Fruit fly (Drosophila melanogaster) whole organism, embryonic: ENCODE results near the gene Mtr3.
A peak's percentile ranks its signal among the peaks of the same experiment; 100 is the strongest.

Source experiments
- Atf3 ChIP-seq: fragments of 200-800 bp; sonication (Bioruptor generic); optimal IDR thresholded peaks from 3 replicates; lab custom pipeline; 2016; ENCODE audit warnings: missing biosample characterization, missing genetic modification characterization
- B-H2 ChIP-seq: fragments of 200-800 bp; sonication (Bioruptor generic); optimal IDR thresholded peaks from 2 replicates; lab custom pipeline; 2018; ENCODE audit warnings: missing biosample characterization, mild to moderate bottlenecking, missing genetic modification characterization
- C15 ChIP-seq: fragments of 200-800 bp; sonication (Bioruptor generic); IDR thresholded peaks from 3 replicates; pipeline ENCODE4 v1.3.6; 2022; ENCODE audit warnings: missing biosample characterization, missing genetic modification characterization
- CG10321 ChIP-seq: fragments of 200-800 bp; sonication (Bioruptor generic); IDR thresholded peaks from 2 replicates; pipeline ENCODE4 v1.3.6; 2022; ENCODE audit warnings: missing biosample characterization, missing genetic modification characterization
- CG11093 ChIP-seq: fragments of 200-800 bp; sonication (Bioruptor generic); IDR thresholded peaks from 3 replicates; pipeline ENCODE4 v1.3.6; 2022; ENCODE audit warnings: missing biosample characterization, missing genetic modification characterization
- CG11696 ChIP-seq: fragments of 200-800 bp; sonication (Bioruptor generic); IDR thresholded peaks from 2 replicates; pipeline ENCODE4 v1.3.6; 2022; ENCODE audit warnings: missing biosample characterization, missing genetic modification characterization
- CG13123 ChIP-seq: fragments of 200-800 bp; sonication (Bioruptor generic); optimal IDR thresholded peaks from 2 replicates; lab custom pipeline; 2016; ENCODE audit warnings: missing biosample characterization, missing genetic modification characterization
- CG13287 ChIP-seq: fragments of 200-800 bp; sonication (Bioruptor generic); IDR thresholded peaks from 2 replicates; pipeline ENCODE4 v1.3.6; 2022; ENCODE audit warnings: missing biosample characterization, missing genetic modification characterization; ENCODE audit not compliant: partially characterized antibody
- CG15696 ChIP-seq: fragments of 200-800 bp; sonication (Bioruptor generic); optimal IDR thresholded peaks from 2 replicates; lab custom pipeline; 2019; ENCODE audit warnings: missing biosample characterization, mild to moderate bottlenecking, missing genetic modification characterization, moderate library complexity
- CG16813 ChIP-seq: fragments of 200-800 bp; sonication (Bioruptor generic); IDR thresholded peaks from 3 replicates; pipeline ENCODE4 v1.3.6; 2022; ENCODE audit warnings: missing biosample characterization, missing genetic modification characterization; ENCODE audit not compliant: partially characterized antibody
- CG17385 ChIP-seq: fragments of 200-800 bp; sonication (Bioruptor generic); optimal IDR thresholded peaks from 3 replicates; lab custom pipeline; 2018; ENCODE audit warnings: missing biosample characterization, mild to moderate bottlenecking, missing genetic modification characterization
- CG2875 ChIP-seq: fragments of 200-800 bp; sonication (Bioruptor generic); optimal IDR thresholded peaks from 2 replicates; lab custom pipeline; 2017; ENCODE audit warnings: missing biosample characterization, mild to moderate bottlenecking, missing genetic modification characterization, missing genetic modification reagents
- CG30020 ChIP-seq: fragments of 200-800 bp; optimal IDR thresholded peaks from 2 replicates; lab custom pipeline; 2019; ENCODE audit warnings: missing biosample characterization, mild to moderate bottlenecking, missing genetic modification characterization, moderate library complexity
- CG3726 ChIP-seq: fragments of 200-800 bp; sonication (Bioruptor generic); IDR thresholded peaks from 3 replicates; pipeline ENCODE4, ENCODE4 v1.3.6; 2022; ENCODE audit warnings: missing biosample characterization, missing genetic modification characterization
- CG3847 ChIP-seq: fragments of 200-800 bp; sonication (Bioruptor generic); IDR thresholded peaks from 2 replicates; pipeline ENCODE4 v1.3.6; 2022; ENCODE audit warnings: missing biosample characterization, missing genetic modification characterization
- CG4328 ChIP-seq: fragments of 200-800 bp; sonication (Bioruptor generic); optimal IDR thresholded peaks from 3 replicates; lab custom pipeline; 2017; ENCODE audit warnings: missing biosample characterization, missing genetic modification reagents, missing genetic modification characterization
- CG6854 ChIP-seq: fragments of 200-800 bp; sonication (Bioruptor generic); optimal IDR thresholded peaks from 3 replicates; lab custom pipeline; 2017; ENCODE audit warnings: missing biosample characterization, mild to moderate bottlenecking, missing genetic modification characterization
- CG7745 ChIP-seq: fragments of 200-800 bp; sonication (Bioruptor generic); optimal IDR thresholded peaks from 2 replicates; lab custom pipeline; 2018; ENCODE audit warnings: missing biosample characterization, mild to moderate bottlenecking, missing genetic modification characterization, moderate library complexity
- CG9727 ChIP-seq: fragments of 200-800 bp; sonication (Bioruptor generic); optimal IDR thresholded peaks from 3 replicates; lab custom pipeline; 2017; ENCODE audit warnings: missing biosample characterization, mild to moderate bottlenecking, missing genetic modification characterization
- CG9797 ChIP-seq: fragments of 200-800 bp; sonication (Bioruptor generic); optimal IDR thresholded peaks from 3 replicates; lab custom pipeline; 2018; ENCODE audit warnings: missing biosample characterization, mild to moderate bottlenecking, missing genetic modification characterization
- Dek ChIP-seq: fragments of 200-800 bp; sonication (Bioruptor generic); optimal IDR thresholded peaks from 3 replicates; lab custom pipeline; 2019; ENCODE audit warnings: missing biosample characterization, mild to moderate bottlenecking, missing genetic modification characterization, moderate library complexity
- H2.0 ChIP-seq: fragments of 200-800 bp; sonication (Bioruptor generic); IDR thresholded peaks from 2 replicates; pipeline ENCODE4 v1.3.6; 2022; ENCODE audit warnings: missing biosample characterization, missing genetic modification characterization
- Hr51 ChIP-seq, 2 experiments: fragments of 200-800 bp; sonication (Bioruptor generic); optimal IDR thresholded peaks; 2 replicates in 1 of 2; 3 replicates in 1 of 2; lab custom pipeline; 2016 to 2018; ENCODE audit warnings: missing biosample characterization in 2 of 2, missing genetic modification characterization in 2 of 2, mild to moderate bottlenecking in 1 of 2, moderate library complexity in 1 of 2
- Jarid2 ChIP-seq: fragments of 200-800 bp; sonication (Bioruptor generic); optimal IDR thresholded peaks from 3 replicates; lab custom pipeline; 2017; ENCODE audit warnings: mild to moderate bottlenecking, missing biosample characterization, missing genetic modification reagents, missing genetic modification characterization
- Oaz ChIP-seq: fragments of 200-800 bp; sonication (Bioruptor generic); IDR thresholded peaks from 2 replicates; pipeline ENCODE4 v1.3.6; 2022; ENCODE audit warnings: missing biosample characterization, missing genetic modification characterization
- Sin3A ChIP-seq: fragments of >200 bp; optimal IDR thresholded peaks from 2 replicates; lab custom pipeline; 2018
- Sox100B ChIP-seq: fragments of 200-800 bp; sonication (Bioruptor generic); optimal IDR thresholded peaks from 3 replicates; lab custom pipeline; 2018; ENCODE audit warnings: missing biosample characterization, mild to moderate bottlenecking, missing genetic modification characterization
- Sry-δ ChIP-seq: fragments of 200-800 bp; sonication (Bioruptor generic); optimal IDR thresholded peaks from 2 replicates; lab custom pipeline; 2016; ENCODE audit warnings: missing biosample characterization, missing genetic modification characterization
- TFAM ChIP-seq: fragments of 200-800 bp; sonication (Bioruptor generic); optimal IDR thresholded peaks from 2 replicates; lab custom pipeline; 2017; ENCODE audit warnings: missing biosample characterization, missing genetic modification characterization, inconsistent platforms
- Trl ChIP-seq, 3 experiments: fragments of >200 bp in 2 of 3; fragments of 200-800 bp in 1 of 3; sonication (Bioruptor generic) in 1 of 3; optimal IDR thresholded peaks; 2 replicates in 1 of 3; 3 replicates in 2 of 3; lab custom pipeline; 2016 to 2017; ENCODE audit warnings: missing biosample characterization in 1 of 3, missing genetic modification characterization in 1 of 3
- Xrp1 ChIP-seq: fragments of 200-800 bp; sonication (Bioruptor generic); IDR thresholded peaks from 2 replicates; pipeline ENCODE4 v1.3.6; 2022; ENCODE audit warnings: missing biosample characterization, missing genetic modification characterization
- ase ChIP-seq: fragments of 200-800 bp; sonication (Bioruptor generic); IDR thresholded peaks from 3 replicates; pipeline ENCODE4 v1.3.6; 2022; ENCODE audit warnings: missing biosample characterization, missing genetic modification characterization
- bcd ChIP-seq: fragments of 200-800 bp; sonication (Bioruptor generic); optimal IDR thresholded peaks from 2 replicates; lab custom pipeline; 2017; ENCODE audit warnings: missing biosample characterization, mild to moderate bottlenecking, missing genetic modification characterization
- bowl ChIP-seq: fragments of 200-800 bp; sonication (Bioruptor generic); IDR thresholded peaks from 2 replicates; pipeline ENCODE4 v1.3.6; 2022; ENCODE audit warnings: missing biosample characterization, missing genetic modification characterization
- bsh ChIP-seq, 2 experiments: fragments of 200-800 bp; sonication (Bioruptor generic); optimal IDR thresholded peaks; 2 replicates each; lab custom pipeline; 2017 to 2018; ENCODE audit warnings: mild to moderate bottlenecking in 2 of 2, missing biosample characterization in 2 of 2, missing genetic modification characterization in 2 of 2, moderate library complexity in 1 of 2
- dmrt99B ChIP-seq: fragments of 200-800 bp; sonication (Bioruptor generic); optimal IDR thresholded peaks from 2 replicates; lab custom pipeline; 2018; ENCODE audit warnings: missing biosample characterization, mild to moderate bottlenecking, missing genetic modification characterization, moderate library complexity
- emc ChIP-seq: fragments of 200-800 bp; sonication (Bioruptor generic); optimal IDR thresholded peaks from 2 replicates; lab custom pipeline; 2016; ENCODE audit warnings: missing biosample characterization, missing genetic modification characterization
- gsb-n ChIP-seq: fragments of 200-800 bp; sonication (Bioruptor generic); optimal IDR thresholded peaks from 3 replicates; lab custom pipeline; 2018; ENCODE audit warnings: missing biosample characterization, mild to moderate bottlenecking, missing genetic modification characterization
- nom ChIP-seq: fragments of 200-800 bp; sonication (Bioruptor generic); optimal IDR thresholded peaks from 2 replicates; lab custom pipeline; 2017; ENCODE audit warnings: missing biosample characterization, missing genetic modification characterization, mild to moderate bottlenecking, moderate library complexity, missing genetic modification reagents
- row ChIP-seq: fragments of 200-800 bp; sonication (Bioruptor generic); IDR thresholded peaks from 3 replicates; pipeline ENCODE4 v1.3.6; 2022; ENCODE audit warnings: missing biosample characterization, missing genetic modification characterization
- sens ChIP-seq: fragments of 200-800 bp; sonication (Bioruptor generic); peaks from one replicate; lab custom pipeline; 2016; ENCODE audit warnings: missing biosample characterization, missing genetic modification characterization
- sens-2 ChIP-seq: fragments of 200-800 bp; sonication (Bioruptor generic); IDR thresholded peaks from 2 replicates; pipeline ENCODE4 v1.3.6; 2022; ENCODE audit warnings: missing biosample characterization, missing genetic modification characterization
- ssp ChIP-seq: fragments of 200-800 bp; sonication (Bioruptor generic); IDR thresholded peaks from 2 replicates; pipeline ENCODE4 v1.3.6; 2022; ENCODE audit warnings: missing biosample characterization, missing genetic modification characterization
- tio ChIP-seq: fragments of 200-800 bp; sonication (Bioruptor generic); optimal IDR thresholded peaks from 2 replicates; lab custom pipeline; 2017; ENCODE audit warnings: missing biosample characterization, missing genetic modification characterization, inconsistent platforms
- unc-4 ChIP-seq: fragments of 200-800 bp; sonication (Bioruptor generic); IDR thresholded peaks from 2 replicates; pipeline ENCODE4 v1.3.6; 2022; ENCODE audit warnings: missing biosample characterization, missing genetic modification characterization; ENCODE audit not compliant: partially characterized antibody

Gene Mtr3

dm6 chr3L:19906780-19907705 lies 6.5 kb downstream of the Mtr3 start (continued):
- TF ChIP-seq CG9797 (GFP tag; lab: Kevin White, UChicago) = peak; percentile 34
- no peak for TF ChIP-seq CG30020
- peak; percentile 17; the same call in 1 of the 2 replicates for TF ChIP-seq bowl (GFP tag; lab: Robert Waterston, UW)
- peak; percentile 14 for TF ChIP-seq TFAM (GFP tag; lab: Kevin White, UChicago)
- no peak for TF ChIP-seq CG16813 (GFP tag; lab: Robert Waterston, UW)
- TF ChIP-seq B-H2 (GFP tag; lab: Kevin White, UChicago) = no peak
- no peak for TF ChIP-seq nom
- no peak for TF ChIP-seq sens-2 (GFP tag; lab: Robert Waterston, UW)
- TF ChIP-seq ssp (GFP tag; lab: Robert Waterston, UW) = no peak

dm6 chr3L:19906148-19906752 lies 7.3 kb downstream of the Mtr3 start:
- no peak for TF ChIP-seq CG17385
- TF ChIP-seq tio (GFP tag; lab: Kevin White, UChicago) = peak; percentile 7
- TF ChIP-seq Trl (optimal IDR thresholded peaks at IDR 0.05; lab: Kevin White, UChicago) = peak in 1 of 2 experiments; percentile 29
- no peak for TF ChIP-seq Trl (GFP tag; optimal IDR thresholded peaks at IDR 0.05; lab: Kevin White, UChicago)
- no peak for TF ChIP-seq Oaz (GFP tag; lab: Robert Waterston, UW)
- 0 out of 3 replicates have a peak, but pooled peaks have one; percentile 13 for TF ChIP-seq row
- TF ChIP-seq CG6854 (GFP tag; lab: Kevin White, UChicago) = peak; percentile 28
- TF ChIP-seq bsh (GFP tag; optimal IDR thresholded peaks at IDR 0.05; lab: Kevin White, UChicago) = no peak

- TF ChIP-seq emc (GFP tag; lab: Kevin White, UChicago) (no peak), Sry-δ (GFP tag; lab: Kevin White, UChicago) (no peak), CG11696 (GFP tag; lab: Robert Waterston, UW) (peak; percentile 81), H2.0 (0 out of 2 replicates have a peak, but pooled peaks have one; percentile 8), CG13287 (GFP tag; lab: Robert Waterston, UW) (no peak), ase (GFP tag; lab: Robert Waterston, UW) (no peak), gsb-n (tag; lab: Kevin White, UChicago) (no peak), CG15696 (no peak), Jarid2 (no peak), Atf3 (GFP tag; lab: Kevin White, UChicago) (no peak), Sox100B (GFP tag; lab: Kevin White, UChicago) (no peak), CG9727 (peak; percentile 12), Dek (tag; lab: Kevin White, UChicago) (no peak), Xrp1 (GFP tag; lab: Robert Waterston, UW) (0 out of 2 replicates have a peak, but pooled peaks have one; percentile 10), CG7745 (tag; lab: Kevin White, UChicago) (no peak), CG3726 (GFP tag; lab: Robert Waterston, UW) (no peak), unc-4 (no peak), C15 (GFP tag; lab: Robert Waterston, UW) (no peak), dmrt99B (tag; lab: Kevin White, UChicago) (peak; percentile 16), CG13123 (GFP tag; lab: Kevin White, UChicago) (no peak), CG4328 (GFP tag; lab: Kevin White, UChicago) (no peak), CG10321 (GFP tag; lab: Robert Waterston, UW) (no peak), sens (GFP tag; lab: Kevin White, UChicago) (peak; percentile 72), bcd (GFP tag; lab: Kevin White, UChicago) (peak; percentile 4), CG3847 (GFP tag; lab: Robert Waterston, UW) (0 out of 2 replicates have a peak, but pooled peaks have one; percentile 22), Sin3A (no peak), Hr51 (GFP tag; optimal IDR thresholded peaks at IDR 0.05; lab: Kevin White, UChicago) (peak in 1 of 2 experiments; percentile 43), CG11093 (GFP tag; lab: Robert Waterston, UW) (no peak), CG2875 (GFP tag; lab: Kevin White, UChicago) (no peak)
These were observed 8.1 kb downstream of the Mtr3 start for dm6 chr3L:19905427-19905826.
